Worm (Caenorhabditis elegans) whole organism, L1 larva: Measurements from ENCODE around the gene eng-1.

Experiments
- C04F5.9 ChIP-seq: sonication (generic microtip); optimal IDR thresholded peaks from 2 replicates; lab custom pipeline; 2016; ENCODE audit warnings: missing genetic modification characterization, missing compliant biosample characterization
- C16A3.4 ChIP-seq: fragments of 150-350 bp; optimal IDR thresholded peaks from 2 replicates; lab custom pipeline; 2014; ENCODE audit warnings: missing biosample characterization, missing genetic modification characterization
- F16B12.6 ChIP-seq: fragments of 150-350 bp; optimal IDR thresholded peaks from 2 replicates; lab custom pipeline; 2014; ENCODE audit warnings: missing biosample characterization, missing genetic modification characterization
- aly-2 ChIP-seq: fragments of 150-350 bp; optimal IDR thresholded peaks from 2 replicates; lab custom pipeline; 2014; ENCODE audit warnings: missing biosample characterization, missing genetic modification characterization
- ama-1 ChIP-seq: fragments of 150-350 bp; optimal IDR thresholded peaks from 2 replicates; lab custom pipeline; 2014
- blmp-1 ChIP-seq: fragments of 150-350 bp; optimal IDR thresholded peaks from 2 replicates; lab custom pipeline; 2014; ENCODE audit warnings: missing biosample characterization, missing genetic modification characterization
- ceh-63 ChIP-seq: fragments of 200-800 bp; sonication (Bioruptor generic); optimal IDR thresholded peaks from 2 replicates; lab custom pipeline; 2018; ENCODE audit warnings: mild to moderate bottlenecking, missing genetic modification characterization, missing compliant biosample characterization
- ceh-82 ChIP-seq, 3 experiments: fragments of 150-350 bp in 1 of 3; sonication (generic microtip) in 2 of 3; optimal IDR thresholded peaks; 2 replicates each; lab custom pipeline; 2014 to 2017; ENCODE audit warnings: missing biosample characterization in 3 of 3, missing genetic modification characterization in 3 of 3
- dpl-1 ChIP-seq, 3 experiments: fragments of 150-350 bp in 2 of 3; sonication (generic microtip) in 1 of 3; optimal IDR thresholded peaks; 2 replicates each; lab custom pipeline; 2014 to 2017; ENCODE audit warnings: missing biosample characterization in 3 of 3, missing genetic modification characterization in 3 of 3, missing genetic modification reagents in 3 of 3
- efl-1 ChIP-seq, 4 experiments: fragments of 150-350 bp; optimal IDR thresholded peaks in 3 of 4; peaks in 1 of 4; 1 replicate in 1 of 4; 2 replicates in 3 of 4; lab custom pipeline; 2014; ENCODE audit warnings: missing biosample characterization in 2 of 4, missing genetic modification characterization in 2 of 4, missing genetic modification reagents in 2 of 4
- egl-27 ChIP-seq, 2 experiments: fragments of 150-350 bp in 1 of 2; sonication (generic microtip); optimal IDR thresholded peaks; 3 replicates each; lab custom pipeline; 2017 to 2018; ENCODE audit warnings: missing biosample characterization in 2 of 2, missing genetic modification characterization in 2 of 2, missing genetic modification reagents in 2 of 2
- elt-2 ChIP-seq: sonication (generic microtip); optimal IDR thresholded peaks from 2 replicates; lab custom pipeline; 2016; ENCODE audit warnings: missing genetic modification characterization, mild to moderate bottlenecking, inconsistent platforms, missing compliant biosample characterization, missing genetic modification reagents
- elt-3 ChIP-seq, 6 experiments: fragments of 150-350 bp in 1 of 6; sonication (generic microtip); optimal IDR thresholded peaks; 2 replicates each; lab custom pipeline; 2017 to 2018; ENCODE audit warnings: missing biosample characterization in 6 of 6, missing genetic modification characterization in 6 of 6, inconsistent platforms in 1 of 6
- ets-5 ChIP-seq: fragments of 200-800 bp; sonication (Bioruptor generic); IDR thresholded peaks from 2 replicates; pipeline ENCODE4 v1.3.6; 2022; ENCODE audit warnings: missing genetic modification characterization, missing compliant biosample characterization
- grh-1 ChIP-seq: fragments of 200-800 bp; sonication (Bioruptor generic); IDR thresholded peaks from 2 replicates; pipeline ENCODE4 v1.3.6; 2022; ENCODE audit warnings: missing genetic modification reagents, missing genetic modification characterization, missing compliant biosample characterization
- hlh-17 ChIP-seq: fragments of 200-800 bp; sonication (Bioruptor generic); optimal IDR thresholded peaks from 2 replicates; lab custom pipeline; 2018; ENCODE audit warnings: missing genetic modification characterization, mild to moderate bottlenecking, missing compliant biosample characterization, moderate library complexity, borderline replicate concordance
- hlh-4 ChIP-seq: sonication (generic microtip); optimal IDR thresholded peaks from 2 replicates; lab custom pipeline; 2016; ENCODE audit warnings: mild to moderate bottlenecking, missing genetic modification characterization, missing compliant biosample characterization
- hpl-2 ChIP-seq: fragments of 150-350 bp; optimal IDR thresholded peaks from 2 replicates; lab custom pipeline; 2014; ENCODE audit warnings: missing biosample characterization, missing genetic modification reagents, missing genetic modification characterization
- irx-1 ChIP-seq: sonication (generic microtip); optimal IDR thresholded peaks from 2 replicates; lab custom pipeline; 2016; ENCODE audit warnings: missing genetic modification characterization, missing compliant biosample characterization
- isw-1 ChIP-seq: fragments of 200-800 bp; sonication (Bioruptor generic); IDR thresholded peaks from 2 replicates; pipeline ENCODE4 v1.3.6; 2022; ENCODE audit warnings: missing genetic modification characterization, missing compliant biosample characterization
- lin-13 ChIP-seq: fragments of 150-350 bp; optimal IDR thresholded peaks from 2 replicates; lab custom pipeline; 2014; ENCODE audit warnings: missing biosample characterization, missing genetic modification reagents, missing genetic modification characterization
- lin-14 ChIP-seq: fragments of 200-800 bp; sonication (Bioruptor generic); optimal IDR thresholded peaks from 2 replicates; lab custom pipeline; 2018; ENCODE audit warnings: mild to moderate bottlenecking, missing genetic modification characterization, moderate library complexity, missing compliant biosample characterization
- lin-35 ChIP-seq, 2 experiments: fragments of 150-350 bp; optimal IDR thresholded peaks; 2 replicates each; lab custom pipeline; 2014; ENCODE audit warnings: missing biosample characterization in 2 of 2, missing genetic modification characterization in 2 of 2, missing genetic modification reagents in 2 of 2
- lin-39 ChIP-seq: fragments of 150-350 bp; optimal IDR thresholded peaks from 2 replicates; lab custom pipeline; 2014; ENCODE audit warnings: missing biosample characterization, missing genetic modification reagents, missing genetic modification characterization
- lsy-2 ChIP-seq, 2 experiments: fragments of 150-350 bp; optimal IDR thresholded peaks; 2 replicates each; lab custom pipeline; 2014; ENCODE audit warnings: missing biosample characterization in 2 of 2, missing genetic modification characterization in 2 of 2
- mab-9 ChIP-seq: fragments of 200-800 bp; sonication (Bioruptor generic); IDR thresholded peaks from 2 replicates; pipeline ENCODE4 v1.3.6; 2022; ENCODE audit warnings: missing genetic modification reagents, missing genetic modification characterization, missing compliant biosample characterization
- mdl-1 ChIP-seq, 2 experiments: fragments of 150-350 bp; optimal IDR thresholded peaks; 2 replicates each; lab custom pipeline; 2014 to 2017; ENCODE audit warnings: missing biosample characterization in 2 of 2, missing genetic modification characterization in 2 of 2, inconsistent platforms in 1 of 2
- mep-1 ChIP-seq: fragments of 150-350 bp; optimal IDR thresholded peaks from 2 replicates; lab custom pipeline; 2014; ENCODE audit warnings: missing biosample characterization, missing genetic modification characterization
- nhr-19 ChIP-seq: fragments of 200-800 bp; sonication (Bioruptor generic); conservative IDR thresholded peaks from 2 replicates; pipeline ENCODE4 v1.3.6; 2022; ENCODE audit warnings: missing genetic modification characterization, missing compliant biosample characterization
- nhr-20 ChIP-seq: sonication (generic microtip); optimal IDR thresholded peaks from 2 replicates; lab custom pipeline; 2016; ENCODE audit warnings: mild to moderate bottlenecking, missing genetic modification characterization, missing compliant biosample characterization
- nhr-237 ChIP-seq: fragments of 150-350 bp; optimal IDR thresholded peaks from 2 replicates; lab custom pipeline; 2014; ENCODE audit warnings: missing biosample characterization, missing genetic modification characterization
- nhr-28 ChIP-seq: fragments of 150-350 bp; optimal IDR thresholded peaks from 2 replicates; lab custom pipeline; 2014; ENCODE audit warnings: missing biosample characterization, missing genetic modification characterization
- nhr-47 ChIP-seq: sonication (generic microtip); optimal IDR thresholded peaks from 2 replicates; lab custom pipeline; 2016; ENCODE audit warnings: mild to moderate bottlenecking, missing genetic modification characterization, moderate library complexity, missing compliant biosample characterization
- nhr-71 ChIP-seq: sonication (generic microtip); optimal IDR thresholded peaks from 2 replicates; lab custom pipeline; 2016; ENCODE audit warnings: mild to moderate bottlenecking, missing genetic modification characterization, moderate library complexity, missing compliant biosample characterization
- nhr-85 ChIP-seq: sonication (generic microtip); peaks from one replicate; lab custom pipeline; 2016; ENCODE audit warnings: missing genetic modification characterization, inconsistent platforms, missing compliant biosample characterization
- nhr-90 ChIP-seq: sonication (generic microtip); optimal IDR thresholded peaks from 2 replicates; lab custom pipeline; 2016; ENCODE audit warnings: mild to moderate bottlenecking, missing genetic modification characterization, missing compliant biosample characterization; ENCODE audit not compliant: poor library complexity
- pag-3 ChIP-seq: sonication (generic microtip); optimal IDR thresholded peaks from 2 replicates; lab custom pipeline; 2017; ENCODE audit warnings: missing genetic modification characterization, mild to moderate bottlenecking, missing compliant biosample characterization, antibody characterized with exemption, borderline replicate concordance; ENCODE audit not compliant: insufficient read depth
- pax-3 ChIP-seq: fragments of 200-800 bp; sonication (Bioruptor generic); optimal IDR thresholded peaks from 2 replicates; lab custom pipeline; 2018; ENCODE audit warnings: mild to moderate bottlenecking, missing genetic modification characterization, moderate library complexity, missing compliant biosample characterization
- pqm-1 ChIP-seq: sonication (generic microtip); optimal IDR thresholded peaks from 3 replicates; lab custom pipeline; 2017; ENCODE audit warnings: missing biosample characterization, missing genetic modification characterization
- snu-23 ChIP-seq: sonication (generic microtip); optimal IDR thresholded peaks from 2 replicates; lab custom pipeline; 2016; ENCODE audit warnings: missing genetic modification characterization, missing compliant biosample characterization
- swsn-7 ChIP-seq: sonication (generic microtip); optimal IDR thresholded peaks from 2 replicates; lab custom pipeline; 2016; ENCODE audit warnings: missing genetic modification characterization, missing compliant biosample characterization
- tbx-2 ChIP-seq: sonication (generic microtip); optimal IDR thresholded peaks from 2 replicates; lab custom pipeline; 2016; ENCODE audit warnings: missing genetic modification characterization, missing compliant biosample characterization
- tlp-1 ChIP-seq: fragments of 150-350 bp; optimal IDR thresholded peaks from 2 replicates; lab custom pipeline; 2014; ENCODE audit warnings: missing biosample characterization, missing genetic modification characterization
- unc-30 ChIP-seq: sonication (generic microtip); optimal IDR thresholded peaks from 2 replicates; lab custom pipeline; 2017; ENCODE audit warnings: missing biosample characterization, missing genetic modification characterization
- unc-86 ChIP-seq: sonication (generic microtip); optimal IDR thresholded peaks from 2 replicates; lab custom pipeline; 2016; ENCODE audit warnings: missing genetic modification characterization, missing compliant biosample characterization
- zag-1 ChIP-seq: fragments of 150-350 bp; optimal IDR thresholded peaks from 2 replicates; lab custom pipeline; 2014; ENCODE audit warnings: missing biosample characterization, missing genetic modification characterization
- zip-4 ChIP-seq: fragments of 200-800 bp; sonication (Bioruptor generic); optimal IDR thresholded peaks from 2 replicates; lab custom pipeline; 2018; ENCODE audit warnings: mild to moderate bottlenecking, missing genetic modification characterization, moderate library complexity, missing compliant biosample characterization
- ztf-4 ChIP-seq: fragments of 150-350 bp; optimal IDR thresholded peaks from 2 replicates; lab custom pipeline; 2014; ENCODE audit warnings: missing biosample characterization, missing genetic modification characterization

Gene eng-1

ce11 chrIII:5876867-5877641, 8.8 kb upstream of the eng-1 start:
- TF ChIP-seq swsn-7 (tag; lab: Kevin White, UChicago) (no peak), elt-3 (tag; optimal IDR thresholded peaks at IDR 0.05; lab: Kevin White, UChicago) (peak in 4 of 6 experiments; percentile 10 to 61 (median 28)), grh-1 (GFP tag; lab: Robert Waterston, UW) (peak; percentile 26; the same call in 1 of the 2 replicates), unc-86 (tag; lab: Kevin White, UChicago) (no peak), ceh-82 (tag; optimal IDR thresholded peaks at IDR 0.05; lab: Kevin White, UChicago) (no peak), lin-13 (GFP tag; lab: Kevin White, UChicago) (no peak), mep-1 (peak; percentile 21), F16B12.6 (tag; lab: Kevin White, UChicago) (no peak), mab-9 (GFP tag; lab: Robert Waterston, UW) (no peak), dpl-1 (GFP tag; optimal IDR thresholded peaks at IDR 0.05; lab: Kevin White, UChicago) (no peak), zip-4 (GFP tag; lab: Kevin White, UChicago) (no peak), elt-2 (tag; lab: Kevin White, UChicago) (peak; percentile 38), irx-1 (tag; lab: Kevin White, UChicago) (no peak), lin-14 (GFP tag; lab: Kevin White, UChicago) (peak; percentile 31), unc-30 (no peak), pax-3 (tag; lab: Kevin White, UChicago) (no peak), efl-1 (optimal IDR thresholded peaks at IDR 0.05; lab: Kevin White, UChicago) (no peak), efl-1 (GFP tag; optimal IDR thresholded peaks at IDR 0.05 in 1 of 2; lab: Kevin White, UChicago) (peak in 1 of 2 experiments; percentile 78), blmp-1 (tag; lab: Kevin White, UChicago) (peak; percentile 90), nhr-19 (GFP tag; lab: Robert Waterston, UW) (peak; percentile 27), nhr-90 (tag; lab: Kevin White, UChicago) (peak; percentile 58), nhr-71 (peak; percentile 73), zag-1 (no peak), mdl-1 (tag; optimal IDR thresholded peaks at IDR 0.05; lab: Kevin White, UChicago) (peak in 1 of 2 experiments; percentile 0), ceh-63 (no peak), ztf-4 (tag; lab: Kevin White, UChicago) (no peak), lin-35 (GFP tag; optimal IDR thresholded peaks at IDR 0.05; lab: Kevin White, UChicago) (peak in 1 of 2 experiments; percentile 62), pag-3 (tag; lab: Kevin White, UChicago) (no peak), snu-23 (GFP tag; lab: Kevin White, UChicago) (peak; percentile 65), nhr-237 (tag; lab: Kevin White, UChicago) (no peak), nhr-85 (peak; percentile 38), nhr-47 (tag; lab: Kevin White, UChicago) (no peak), hlh-17 (no peak), nhr-20 (tag; lab: Kevin White, UChicago) (peak; percentile 63), pqm-1 (no peak), hpl-2 (GFP tag; lab: Kevin White, UChicago) (no peak)

ce11 chrIII:5876140-5876675, 7.9 kb upstream of the eng-1 start, which contains the start of gene aldo-2:
aldo-2 (minus strand) TSS chrIII:5876625.
- TF ChIP-seq nhr-237 (tag; lab: Kevin White, UChicago) (no peak), lin-39 (no peak), unc-30 (no peak), tlp-1 (tag; lab: Kevin White, UChicago) (no peak), nhr-28 (tag; lab: Kevin White, UChicago) (no peak), isw-1 (GFP tag; lab: Robert Waterston, UW) (no peak), ama-1 (lab: Kevin White, UChicago) (peak; percentile 56), hlh-4 (tag; lab: Kevin White, UChicago) (no peak), nhr-85 (peak; percentile 84), egl-27 (tag; optimal IDR thresholded peaks at IDR 0.05; lab: Kevin White, UChicago) (no peak), dpl-1 (GFP tag; optimal IDR thresholded peaks at IDR 0.05; lab: Kevin White, UChicago) (peak in 2 of 3 experiments; percentile 22 to 33), ets-5 (GFP tag; lab: Robert Waterston, UW) (no peak), swsn-7 (tag; lab: Kevin White, UChicago) (no peak), irx-1 (tag; lab: Kevin White, UChicago) (no peak), C04F5.9 (tag; lab: Kevin White, UChicago) (no peak), grh-1 (GFP tag; lab: Robert Waterston, UW) (0 out of 2 replicates have a peak, but pooled peaks have one; percentile 5), aly-2 (tag; lab: Kevin White, UChicago) (no peak), mep-1 (peak; percentile 14), lsy-2 (tag; optimal IDR thresholded peaks at IDR 0.05; lab: Kevin White, UChicago) (peak in 1 of 2 experiments; percentile 36), nhr-47 (tag; lab: Kevin White, UChicago) (peak; percentile 15), nhr-90 (tag; lab: Kevin White, UChicago) (peak; percentile 54), nhr-19 (GFP tag; lab: Robert Waterston, UW) (peak; percentile 6; the same call in 1 of the 2 replicates), tbx-2 (tag; lab: Kevin White, UChicago) (peak; percentile 22), C16A3.4 (tag; lab: Kevin White, UChicago) (no peak)
